Worm (Caenorhabditis elegans): Measurements from ENCODE around the gene Y97E10AR.4.

DNA sequence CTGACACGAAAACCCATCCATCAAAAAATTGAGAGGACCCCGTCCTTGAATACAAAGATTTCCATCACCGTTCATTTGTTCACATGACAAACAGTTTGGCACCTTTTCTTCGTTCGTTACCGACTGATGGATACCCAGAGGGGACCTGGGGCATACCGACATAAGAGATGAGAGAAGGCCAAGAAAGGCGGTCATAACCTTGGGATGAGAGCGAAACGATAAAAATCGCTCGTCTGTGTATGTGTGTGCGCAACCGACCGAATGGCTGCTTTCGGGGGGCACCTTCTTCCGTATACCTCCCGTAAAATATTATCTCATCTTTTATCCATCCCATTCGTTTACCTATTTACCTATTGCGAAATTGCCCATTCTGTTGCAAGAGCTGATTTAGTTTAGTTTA, 34.9 kb upstream of the Y97E10AR.4 start:
- TF ChIP-seq lin-39 (tag; optimal IDR thresholded peaks at IDR 0.05) (no peak), nhr-25 (tag; optimal IDR thresholded peaks at IDR 0.05) (peak; percentile 71), elt-3 (tag; optimal IDR thresholded peaks at IDR 0.05) (no peak), fos-1 (tag; optimal IDR thresholded peaks at IDR 0.05) (no peak), elt-1 (tag; optimal IDR thresholded peaks at IDR 0.05) (no peak), nhr-12 (tag; optimal IDR thresholded peaks at IDR 0.05) (no peak), C34F6.9 (tag; optimal IDR thresholded peaks at IDR 0.05) (no peak), nhr-6 (tag; optimal IDR thresholded peaks at IDR 0.05) (no peak), unc-39 (tag; optimal IDR thresholded peaks at IDR 0.05) (no peak), blmp-1 (tag; optimal IDR thresholded peaks at IDR 0.05; ENCODE audit: insufficient read depth) (no peak), ama-1 (optimal IDR thresholded peaks at IDR 0.05) (no peak), nhr-11 (tag; optimal IDR thresholded peaks at IDR 0.05) (no peak), zag-1 (tag; optimal IDR thresholded peaks at IDR 0.05) (no peak)

All from whole organism, L2 larva.